Worm (Caenorhabditis elegans) whole organism, L4 larva: ENCODE data around the gene xbx-5.

ENCODE experiments used
- F10B5.3 ChIP-seq: sonication (generic microtip); optimal IDR thresholded peaks from 2 replicates; lab custom pipeline; 2016; ENCODE audit warnings: mild to moderate bottlenecking, missing genetic modification characterization, missing compliant biosample characterization
- F44E2.7 ChIP-seq: fragments of 200-800 bp; sonication (Bioruptor generic); IDR thresholded peaks from 2 replicates; pipeline ENCODE4 v2.1.2; 2022; ENCODE audit warnings: missing genetic modification characterization, missing compliant biosample characterization
- Y105C5A.15 ChIP-seq: fragments of 200-800 bp; sonication (Bioruptor generic); IDR thresholded peaks from 2 replicates; pipeline ENCODE4 v1.3.6; 2022; ENCODE audit warnings: missing genetic modification characterization, missing compliant biosample characterization
- Y48G9A.11 ChIP-seq: fragments of 200-800 bp; sonication (Bioruptor generic); IDR thresholded peaks from 2 replicates; pipeline ENCODE4 v1.3.6; 2022; ENCODE audit warnings: missing genetic modification reagents, missing genetic modification characterization, missing compliant biosample characterization
- aha-1 ChIP-seq: fragments of 150-350 bp; peaks from one replicate; lab custom pipeline; 2014; ENCODE audit warnings: missing biosample characterization, missing genetic modification characterization
- attf-4 ChIP-seq: sonication (generic microtip); optimal IDR thresholded peaks from 3 replicates; lab custom pipeline; 2017; ENCODE audit warnings: missing biosample characterization, missing genetic modification characterization
- ceh-28 ChIP-seq: fragments of 150-350 bp; optimal IDR thresholded peaks from 2 replicates; lab custom pipeline; 2014; ENCODE audit warnings: missing biosample characterization, missing genetic modification reagents, missing genetic modification characterization
- ceh-32 ChIP-seq: sonication (generic microtip); optimal IDR thresholded peaks from 2 replicates; lab custom pipeline; 2016; ENCODE audit warnings: mild to moderate bottlenecking, missing genetic modification characterization, missing compliant biosample characterization; ENCODE audit not compliant: poor library complexity
- ces-1 ChIP-seq: fragments of 150-350 bp; sonication (generic microtip); optimal IDR thresholded peaks from 4 replicates; lab custom pipeline; 2014; ENCODE audit warnings: missing biosample characterization, missing genetic modification reagents, missing genetic modification characterization
- ctbp-1 ChIP-seq: fragments of 200-800 bp; sonication (Bioruptor generic); IDR thresholded peaks from 2 replicates; pipeline ENCODE4 v1.3.6; 2022; ENCODE audit warnings: missing genetic modification reagents, missing genetic modification characterization, missing compliant biosample characterization
- daf-12 ChIP-seq: fragments of 150-350 bp; optimal IDR thresholded peaks from 2 replicates; lab custom pipeline; 2014; ENCODE audit warnings: missing biosample characterization, missing genetic modification reagents, missing genetic modification characterization
- daf-16 ChIP-seq, 3 experiments: sonication (generic microtip); optimal IDR thresholded peaks; 2 replicates each; lab custom pipeline; 2016 to 2017; ENCODE audit warnings: missing genetic modification characterization in 3 of 3, missing genetic modification reagents in 3 of 3, mild to moderate bottlenecking in 2 of 3, missing compliant biosample characterization in 2 of 3, missing biosample characterization in 1 of 3, moderate library complexity in 1 of 3
- dmd-6 ChIP-seq: fragments of 200-800 bp; sonication (Bioruptor generic); IDR thresholded peaks from 2 replicates; pipeline ENCODE4 v1.3.6; 2022; ENCODE audit warnings: missing genetic modification reagents, missing genetic modification characterization, missing compliant biosample characterization
- dmd-9 ChIP-seq: fragments of 200-800 bp; sonication (Bioruptor generic); IDR thresholded peaks from 2 replicates; pipeline ENCODE4 v1.3.6; 2022; ENCODE audit warnings: missing genetic modification reagents, missing genetic modification characterization, missing compliant biosample characterization
- dpl-1 ChIP-seq: fragments of 150-350 bp; optimal IDR thresholded peaks from 2 replicates; lab custom pipeline; 2014; ENCODE audit warnings: missing biosample characterization, missing genetic modification reagents, missing genetic modification characterization
- duxl-1 ChIP-seq: sonication (generic microtip); optimal IDR thresholded peaks from 2 replicates; lab custom pipeline; 2016; ENCODE audit warnings: mild to moderate bottlenecking, missing genetic modification characterization, moderate library complexity, missing compliant biosample characterization; ENCODE audit not compliant: poor library complexity
- fkh-10 ChIP-seq: fragments of 150-350 bp; optimal IDR thresholded peaks from 2 replicates; lab custom pipeline; 2014; ENCODE audit warnings: missing biosample characterization, missing genetic modification reagents, missing genetic modification characterization
- fos-1 ChIP-seq: fragments of 150-350 bp; optimal IDR thresholded peaks from 2 replicates; lab custom pipeline; 2014; ENCODE audit warnings: missing biosample characterization, missing genetic modification characterization
- hif-1 ChIP-seq, 2 experiments: sonication (generic microtip); optimal IDR thresholded peaks; 2 replicates each; lab custom pipeline; 2016 to 2017; ENCODE audit warnings: missing compliant biosample characterization in 2 of 2, missing genetic modification characterization in 2 of 2, missing genetic modification reagents in 2 of 2, missing genotype in 2 of 2, mild to moderate bottlenecking in 1 of 2
- hlh-30 ChIP-seq: sonication (generic microtip); optimal IDR thresholded peaks from 2 replicates; lab custom pipeline; 2017; ENCODE audit warnings: antibody characterized with exemption, mild to moderate bottlenecking, missing genetic modification characterization, missing compliant biosample characterization; ENCODE audit not compliant: insufficient read depth
- lin-1 ChIP-seq: fragments of 200-800 bp; sonication (Bioruptor generic); IDR thresholded peaks from 2 replicates; pipeline ENCODE4 v1.3.6; 2022; ENCODE audit warnings: missing genetic modification reagents, missing genetic modification characterization, missing compliant biosample characterization
- lin-29 ChIP-seq: fragments of 200-800 bp; sonication (Bioruptor generic); IDR thresholded peaks from 2 replicates; pipeline ENCODE4 v1.3.6; 2022; ENCODE audit warnings: missing genetic modification reagents, missing genetic modification characterization, missing compliant biosample characterization
- lin-39 ChIP-seq: fragments of 150-350 bp; optimal IDR thresholded peaks from 2 replicates; lab custom pipeline; 2014; ENCODE audit warnings: missing biosample characterization, missing genetic modification reagents, missing genetic modification characterization
- lir-3 ChIP-seq: sonication (generic microtip); optimal IDR thresholded peaks from 2 replicates; lab custom pipeline; 2016; ENCODE audit warnings: mild to moderate bottlenecking, missing genetic modification characterization, missing compliant biosample characterization
- madf-5 ChIP-seq, 2 experiments: fragments of 200-800 bp; sonication (Bioruptor generic); IDR thresholded peaks; 2 replicates each; pipeline ENCODE4 v1.3.6; 2022; ENCODE audit warnings: missing compliant biosample characterization in 2 of 2, missing genetic modification characterization in 2 of 2
- madf-9 ChIP-seq: fragments of 200-800 bp; sonication (Bioruptor generic); conservative IDR thresholded peaks from 2 replicates; pipeline ENCODE4 v1.3.6; 2022; ENCODE audit warnings: missing genetic modification reagents, missing genetic modification characterization, missing compliant biosample characterization
- mdl-1 ChIP-seq, 2 experiments: fragments of 150-350 bp in 1 of 2; sonication (generic microtip) in 1 of 2; optimal IDR thresholded peaks; 2 replicates each; lab custom pipeline; 2014 to 2017; ENCODE audit warnings: missing biosample characterization in 2 of 2, missing genetic modification characterization in 2 of 2
- mep-1 ChIP-seq: fragments of 150-350 bp; sonication (generic microtip); optimal IDR thresholded peaks from 3 replicates; lab custom pipeline; 2014; ENCODE audit warnings: missing biosample characterization, missing genetic modification characterization
- mes-2 ChIP-seq: sonication (generic microtip); optimal IDR thresholded peaks from 2 replicates; lab custom pipeline; 2016; ENCODE audit warnings: missing genotype, mild to moderate bottlenecking, missing genetic modification characterization, missing compliant biosample characterization; ENCODE audit not compliant: poor library complexity, severe bottlenecking
- mxl-2 ChIP-seq: fragments of 200-800 bp; sonication (Bioruptor generic); conservative IDR thresholded peaks from 2 replicates; pipeline ENCODE4 v1.3.6; 2022; ENCODE audit warnings: missing genetic modification reagents, missing genetic modification characterization, missing compliant biosample characterization
- nhr-10 ChIP-seq: fragments of 150-350 bp; optimal IDR thresholded peaks from 2 replicates; lab custom pipeline; 2014; ENCODE audit warnings: missing biosample characterization, missing genetic modification characterization
- nhr-102 ChIP-seq: sonication (generic microtip); optimal IDR thresholded peaks from 2 replicates; lab custom pipeline; 2016; ENCODE audit warnings: mild to moderate bottlenecking, missing genetic modification characterization, moderate library complexity, missing compliant biosample characterization
- nhr-111 ChIP-seq: fragments of 200-800 bp; sonication (Bioruptor generic); optimal IDR thresholded peaks from 2 replicates; lab custom pipeline; 2018; ENCODE audit warnings: mild to moderate bottlenecking, missing genetic modification characterization, missing compliant biosample characterization
- nhr-41 ChIP-seq: fragments of 200-800 bp; sonication (Bioruptor generic); IDR thresholded peaks from 2 replicates; pipeline ENCODE4 v1.3.6; 2022; ENCODE audit warnings: missing genetic modification reagents, missing genetic modification characterization, missing compliant biosample characterization
- nhr-42 ChIP-seq: fragments of 200-800 bp; sonication (Bioruptor generic); IDR thresholded peaks from 2 replicates; pipeline ENCODE4 v1.3.6; 2022; ENCODE audit warnings: missing genetic modification characterization, missing compliant biosample characterization
- nhr-6 ChIP-seq: fragments of 150-350 bp; optimal IDR thresholded peaks from 2 replicates; lab custom pipeline; 2014; ENCODE audit warnings: missing biosample characterization, missing genetic modification characterization
- nhr-76 ChIP-seq: fragments of 150-350 bp; optimal IDR thresholded peaks from 2 replicates; lab custom pipeline; 2014; ENCODE audit warnings: missing biosample characterization, missing genetic modification characterization
- pha-4 ChIP-seq, 2 experiments: fragments of 150-350 bp in 1 of 2; fragments of 200-800 bp in 1 of 2; sonication (Bioruptor generic) in 1 of 2; IDR thresholded peaks in 1 of 2; optimal IDR thresholded peaks in 1 of 2; 2 replicates each; pipeline versions ENCODE4 v1.3.6 to Lab custom; 2014 to 2022; ENCODE audit warnings: missing genetic modification characterization in 2 of 2, missing genetic modification reagents in 2 of 2, missing biosample characterization in 1 of 2, missing compliant biosample characterization in 1 of 2
- php-3 ChIP-seq: fragments of 200-800 bp; sonication (Bioruptor generic); IDR thresholded peaks from 2 replicates; pipeline ENCODE4 v1.3.6; 2022; ENCODE audit warnings: missing genetic modification reagents, missing genetic modification characterization, missing compliant biosample characterization
- pqm-1 ChIP-seq: sonication (generic microtip); optimal IDR thresholded peaks from 2 replicates; lab custom pipeline; 2017; ENCODE audit warnings: missing biosample characterization, missing genetic modification characterization
- rbr-2 ChIP-seq: sonication (generic microtip); optimal IDR thresholded peaks from 2 replicates; lab custom pipeline; 2016; ENCODE audit warnings: missing genotype, missing genetic modification characterization, missing compliant biosample characterization
- skn-1 ChIP-seq: fragments of 150-350 bp; optimal IDR thresholded peaks from 2 replicates; lab custom pipeline; 2014; ENCODE audit warnings: missing biosample characterization, missing genetic modification characterization
- snpc-1.2 ChIP-seq: fragments of 200-800 bp; sonication (Bioruptor generic); IDR thresholded peaks from 2 replicates; pipeline ENCODE4 v1.3.6; 2022; ENCODE audit warnings: missing genetic modification reagents, missing genetic modification characterization, missing compliant biosample characterization
- snpc-4 ChIP-seq: fragments of 150-350 bp; optimal IDR thresholded peaks from 2 replicates; lab custom pipeline; 2014; ENCODE audit warnings: missing biosample characterization, missing genetic modification characterization
- spr-3 ChIP-seq: fragments of 200-800 bp; sonication (Bioruptor generic); optimal IDR thresholded peaks from 2 replicates; lab custom pipeline; 2018; ENCODE audit warnings: mild to moderate bottlenecking, missing genetic modification characterization, missing compliant biosample characterization
- tag-97 ChIP-seq: fragments of 200-800 bp; sonication (Bioruptor generic); IDR thresholded peaks from 2 replicates; pipeline ENCODE4 v1.3.6; 2022; ENCODE audit warnings: missing genetic modification characterization, missing compliant biosample characterization
- tra-1 ChIP-seq: fragments of 200-800 bp; sonication (Bioruptor generic); IDR thresholded peaks from 2 replicates; pipeline ENCODE4 v1.3.6; 2022; ENCODE audit warnings: missing genetic modification reagents, missing genetic modification characterization, missing compliant biosample characterization
- vab-7 ChIP-seq: fragments of 200-800 bp; sonication (Bioruptor generic); IDR thresholded peaks from 2 replicates; pipeline ENCODE4 v1.3.6; 2022; ENCODE audit warnings: missing genetic modification reagents, missing genetic modification characterization, missing compliant biosample characterization
- zag-1 ChIP-seq: fragments of 150-350 bp; optimal IDR thresholded peaks from 2 replicates; lab custom pipeline; 2014; ENCODE audit warnings: missing biosample characterization, missing genetic modification characterization
- zip-2 ChIP-seq: fragments of 150-350 bp; optimal IDR thresholded peaks from 2 replicates; lab custom pipeline; 2014; ENCODE audit warnings: missing biosample characterization, missing genetic modification characterization

xbx-5 gene

ce11 chrIII:3801379-3801894, 2.8 kb downstream of the xbx-5 start (continued):
- TF ChIP-seq skn-1 (peak; percentile 26), dmd-6 (GFP tag; lab: Robert Waterston, UW) (peak; percentile 91), lin-39 (tag; lab: Kevin White, UChicago) (no peak), aha-1 (tag; lab: Kevin White, UChicago) (peak; percentile 100), daf-12 (tag; lab: Kevin White, UChicago) (no peak), duxl-1 (tag; lab: Kevin White, UChicago) (peak; percentile 64), mdl-1 (tag; optimal IDR thresholded peaks at IDR 0.05; lab: Kevin White, UChicago) (peak; percentile 99 to 100), F10B5.3 (tag; lab: Kevin White, UChicago) (peak; percentile 29), Y48G9A.11 (GFP tag; lab: Robert Waterston, UW) (no peak), rbr-2 (peak; percentile 97), php-3 (GFP tag; lab: Robert Waterston, UW) (peak; percentile 72), ceh-28 (tag; lab: Kevin White, UChicago) (peak; percentile 90), ceh-32 (tag; lab: Kevin White, UChicago) (peak; percentile 50), dpl-1 (GFP tag; lab: Kevin White, UChicago) (peak; percentile 77), nhr-102 (peak; percentile 83), nhr-76 (tag; lab: Kevin White, UChicago) (no peak), fkh-10 (peak; percentile 97), Y105C5A.15 (GFP tag; lab: Robert Waterston, UW) (no peak), spr-3 (GFP tag; lab: Kevin White, UChicago) (peak; percentile 59), ces-1 (GFP tag; lab: Kevin White, UChicago) (peak; percentile 50), ctbp-1 (GFP tag; lab: Robert Waterston, UW) (peak; percentile 96), nhr-6 (tag; lab: Kevin White, UChicago) (peak; percentile 94), attf-4 (no peak), hif-1 (tag; optimal IDR thresholded peaks at IDR 0.05; lab: Kevin White, UChicago) (peak; percentile 61 to 91), nhr-42 (GFP tag; lab: Robert Waterston, UW) (peak; percentile 90), tag-97 (no peak), lin-29 (GFP tag; lab: Robert Waterston, UW) (0 out of 2 replicates have a peak, but pooled peaks have one; percentile 30), daf-16 (GFP tag; optimal IDR thresholded peaks at IDR 0.05; lab: Kevin White, UChicago) (peak; percentile 2 to 97), daf-16 (tag; optimal IDR thresholded peaks at IDR 0.05; lab: Kevin White, UChicago) (peak; percentile 98), nhr-41 (no peak), vab-7 (GFP tag; lab: Robert Waterston, UW) (peak; percentile 65), hlh-30 (tag; lab: Kevin White, UChicago) (peak; percentile 100), dmd-9 (no peak), mes-2 (tag; lab: Kevin White, UChicago) (peak; percentile 70), nhr-10 (tag; lab: Kevin White, UChicago) (peak; percentile 96), F44E2.7 (GFP tag; lab: Robert Waterston, UW) (no peak), madf-9 (GFP tag; lab: Robert Waterston, UW) (peak; percentile 53; the same call in 1 of the 2 replicates), lin-1 (GFP tag; lab: Robert Waterston, UW) (peak; percentile 36), mep-1 (tag; lab: Kevin White, UChicago) (peak; percentile 97), zag-1 (tag; lab: Kevin White, UChicago) (peak; percentile 86), tra-1 (GFP tag; lab: Robert Waterston, UW) (peak; percentile 91), snpc-1.2 (GFP tag; lab: Robert Waterston, UW) (no peak), madf-5 (GFP tag; IDR thresholded peaks at IDR 0.05; lab: Robert Waterston, UW) (no peak), pha-4 (GFP tag; IDR thresholded peaks at IDR 0.05; lab: Robert Waterston, UW) (peak; percentile 88), pha-4 (tag; optimal IDR thresholded peaks at IDR 0.05; lab: Kevin White, UChicago) (peak; percentile 14), pqm-1 (tag; lab: Kevin White, UChicago) (no peak), mxl-2 (no peak), fos-1 (peak; percentile 32), nhr-111 (GFP tag; lab: Kevin White, UChicago) (no peak), zip-2 (tag; lab: Kevin White, UChicago) (peak; percentile 74), snpc-4 (tag; lab: Kevin White, UChicago) (no peak), lir-3 (tag; lab: Kevin White, UChicago) (no peak)
